Fruit fly (Drosophila melanogaster) whole organism, embryonic: Measurements from ENCODE around the gene CG14234.

Experiments used
- B-H1 ChIP-seq: fragments of 200-800 bp; sonication (Bioruptor generic); IDR thresholded peaks from 3 replicates; pipeline ENCODE4 v1.3.6; 2022; ENCODE audit warnings: missing biosample characterization, missing genetic modification characterization
- CG1024 ChIP-seq: fragments of 200-800 bp; sonication (Bioruptor generic); IDR thresholded peaks from 2 replicates; pipeline ENCODE4 v1.3.6; 2022; ENCODE audit warnings: missing biosample characterization, missing genetic modification characterization
- CG10274 ChIP-seq: fragments of 200-800 bp; sonication (Bioruptor generic); optimal IDR thresholded peaks from 3 replicates; lab custom pipeline; 2017; ENCODE audit warnings: missing biosample characterization, mild to moderate bottlenecking, missing genetic modification characterization
- CG10431 ChIP-seq: fragments of 200-800 bp; sonication (Bioruptor generic); optimal IDR thresholded peaks from 3 replicates; lab custom pipeline; 2018; ENCODE audit warnings: missing biosample characterization, mild to moderate bottlenecking, missing genetic modification characterization
- CG10654 ChIP-seq: fragments of 200-800 bp; sonication (Bioruptor generic); optimal IDR thresholded peaks from 2 replicates; lab custom pipeline; 2016; ENCODE audit warnings: missing biosample characterization, missing genetic modification characterization
- CG11093 ChIP-seq: fragments of 200-800 bp; sonication (Bioruptor generic); IDR thresholded peaks from 3 replicates; pipeline ENCODE4 v1.3.6; 2022; ENCODE audit warnings: missing biosample characterization, missing genetic modification characterization
- CG12769 ChIP-seq: fragments of 200-800 bp; sonication (Bioruptor generic); optimal IDR thresholded peaks from 2 replicates; lab custom pipeline; 2019; ENCODE audit warnings: missing biosample characterization, mild to moderate bottlenecking, missing genetic modification characterization, moderate library complexity
- CG12942 ChIP-seq: fragments of 200-800 bp; sonication (Bioruptor generic); optimal IDR thresholded peaks from 3 replicates; lab custom pipeline; 2016; ENCODE audit warnings: missing biosample characterization, missing genetic modification characterization
- CG15269 ChIP-seq: fragments of 200-800 bp; sonication (Bioruptor generic); optimal IDR thresholded peaks from 2 replicates; lab custom pipeline; 2018; ENCODE audit warnings: missing biosample characterization, mild to moderate bottlenecking, missing genetic modification characterization, moderate library complexity
- CG15514 ChIP-seq: fragments of 200-800 bp; sonication (Bioruptor generic); optimal IDR thresholded peaks from 3 replicates; lab custom pipeline; 2017; ENCODE audit warnings: missing biosample characterization, missing genetic modification characterization, mild to moderate bottlenecking, moderate library complexity, missing genetic modification reagents
- CG1603 ChIP-seq: fragments of 200-800 bp; sonication (Bioruptor generic); optimal IDR thresholded peaks from 2 replicates; lab custom pipeline; 2019; ENCODE audit warnings: missing biosample characterization, mild to moderate bottlenecking, missing genetic modification characterization, moderate library complexity
- CG1647 ChIP-seq: fragments of 200-800 bp; sonication (Bioruptor generic); optimal IDR thresholded peaks from 3 replicates; lab custom pipeline; 2016; ENCODE audit warnings: missing biosample characterization, missing genetic modification characterization
- CG2120 ChIP-seq: fragments of 200-800 bp; sonication (Bioruptor generic); optimal IDR thresholded peaks from 3 replicates; lab custom pipeline; 2016; ENCODE audit warnings: missing biosample characterization, missing genetic modification characterization
- CG2129 ChIP-seq: fragments of 200-800 bp; sonication (Bioruptor generic); IDR thresholded peaks from 2 replicates; pipeline ENCODE4 v1.3.6; 2022; ENCODE audit warnings: missing biosample characterization, missing genetic modification characterization; ENCODE audit not compliant: partially characterized antibody
- CG2202 ChIP-seq: fragments of 200-800 bp; sonication (Bioruptor generic); optimal IDR thresholded peaks from 2 replicates; lab custom pipeline; 2018; ENCODE audit warnings: missing biosample characterization, mild to moderate bottlenecking, missing genetic modification characterization
- CG31388 ChIP-seq: fragments of 200-800 bp; sonication (Bioruptor generic); optimal IDR thresholded peaks from 2 replicates; lab custom pipeline; 2016; ENCODE audit warnings: missing biosample characterization, missing genetic modification characterization
- CG3838 ChIP-seq: fragments of 200-800 bp; sonication (Bioruptor generic); optimal IDR thresholded peaks from 3 replicates; lab custom pipeline; 2016; ENCODE audit warnings: missing biosample characterization, missing genetic modification characterization
- CG4328 ChIP-seq: fragments of 200-800 bp; sonication (Bioruptor generic); optimal IDR thresholded peaks from 3 replicates; lab custom pipeline; 2017; ENCODE audit warnings: missing biosample characterization, missing genetic modification reagents, missing genetic modification characterization
- CG7271 ChIP-seq: fragments of 200-800 bp; sonication (Bioruptor generic); optimal IDR thresholded peaks from 2 replicates; lab custom pipeline; 2018; ENCODE audit warnings: missing biosample characterization, mild to moderate bottlenecking, missing genetic modification characterization, moderate library complexity
- CG9797 ChIP-seq: fragments of 200-800 bp; sonication (Bioruptor generic); optimal IDR thresholded peaks from 3 replicates; lab custom pipeline; 2018; ENCODE audit warnings: missing biosample characterization, mild to moderate bottlenecking, missing genetic modification characterization
- Dbx ChIP-seq: fragments of 200-800 bp; sonication (Bioruptor generic); IDR thresholded peaks from 3 replicates; pipeline ENCODE4 v1.3.6; 2022; ENCODE audit warnings: missing biosample characterization, missing genetic modification characterization
- Dll ChIP-seq: fragments of 200-800 bp; sonication (Bioruptor generic); IDR thresholded peaks from 4 replicates; pipeline ENCODE4 v1.3.6; 2022; ENCODE audit warnings: missing biosample characterization, missing genetic modification characterization; ENCODE audit not compliant: partially characterized antibody
- HHEX ChIP-seq: fragments of 200-800 bp; sonication (Bioruptor generic); optimal IDR thresholded peaks from 3 replicates; lab custom pipeline; 2017; ENCODE audit warnings: missing biosample characterization, mild to moderate bottlenecking, missing genetic modification characterization, missing genetic modification reagents
- HLH3B ChIP-seq: fragments of 200-800 bp; sonication (Bioruptor generic); IDR thresholded peaks from 2 replicates; pipeline ENCODE4 v1.3.6; 2022; ENCODE audit warnings: missing biosample characterization, missing genetic modification characterization
- HLH4C ChIP-seq: fragments of 200-800 bp; sonication (Bioruptor generic); IDR thresholded peaks from 3 replicates; pipeline ENCODE4 v1.3.6; 2022; ENCODE audit warnings: missing biosample characterization, missing genetic modification characterization; ENCODE audit not compliant: partially characterized antibody
- Max ChIP-seq: fragments of 200-800 bp; sonication (Bioruptor generic); optimal IDR thresholded peaks from 2 replicates; lab custom pipeline; 2016; ENCODE audit warnings: missing biosample characterization, mild to moderate bottlenecking, missing genetic modification characterization
- Nf-YA ChIP-seq: fragments of 200-800 bp; sonication (Bioruptor generic); IDR thresholded peaks from 2 replicates; pipeline ENCODE4 v1.3.6; 2022; ENCODE audit warnings: missing biosample characterization, missing genetic modification characterization
- Poxn ChIP-seq: fragments of 200-800 bp; sonication (Bioruptor generic); IDR thresholded peaks from 2 replicates; pipeline ENCODE4 v1.3.6; 2022; ENCODE audit warnings: missing biosample characterization, missing genetic modification characterization
- TFAM ChIP-seq: fragments of 200-800 bp; sonication (Bioruptor generic); optimal IDR thresholded peaks from 2 replicates; lab custom pipeline; 2017; ENCODE audit warnings: missing biosample characterization, missing genetic modification characterization, inconsistent platforms
- Usf ChIP-seq: fragments of 200-800 bp; sonication (Bioruptor generic); optimal IDR thresholded peaks from 2 replicates; lab custom pipeline; 2017; ENCODE audit warnings: missing genotype, missing biosample characterization, missing genetic modification characterization
- bowl ChIP-seq: fragments of 200-800 bp; sonication (Bioruptor generic); IDR thresholded peaks from 2 replicates; pipeline ENCODE4 v1.3.6; 2022; ENCODE audit warnings: missing biosample characterization, missing genetic modification characterization
- ci ChIP-seq: fragments of 200-800 bp; sonication (Bioruptor generic); IDR thresholded peaks from 3 replicates; pipeline ENCODE4 v1.3.6; 2022; ENCODE audit warnings: missing biosample characterization, missing genetic modification characterization
- corto ChIP-seq: fragments of 200-800 bp; sonication (Bioruptor generic); optimal IDR thresholded peaks from 2 replicates; lab custom pipeline; 2016; ENCODE audit warnings: missing biosample characterization, mild to moderate bottlenecking, missing genetic modification characterization, moderate library complexity
- crol ChIP-seq: fragments of 200-800 bp; sonication (Bioruptor generic); IDR thresholded peaks from 2 replicates; pipeline ENCODE4 v1.3.6; 2022; ENCODE audit warnings: missing biosample characterization, missing genetic modification characterization
- cwo ChIP-seq: fragments of 200-800 bp; sonication (Bioruptor generic); optimal IDR thresholded peaks from 3 replicates; lab custom pipeline; 2017; ENCODE audit warnings: missing biosample characterization, missing genetic modification characterization, mild to moderate bottlenecking, moderate library complexity, missing genetic modification reagents
- da ChIP-seq: fragments of 200-800 bp; sonication (Bioruptor generic); optimal IDR thresholded peaks from 2 replicates; lab custom pipeline; 2016; ENCODE audit warnings: missing biosample characterization, missing genetic modification characterization
- eve ChIP-seq, 2 experiments: fragments of >200 bp; optimal IDR thresholded peaks; 2 replicates each; lab custom pipeline; 2017; ENCODE audit warnings: missing biosample characterization in 2 of 2, missing genetic modification characterization in 2 of 2
- mirr ChIP-seq: fragments of 200-800 bp; sonication (Bioruptor generic); optimal IDR thresholded peaks from 3 replicates; lab custom pipeline; 2018; ENCODE audit warnings: missing biosample characterization, mild to moderate bottlenecking, missing genetic modification characterization
- nmo ChIP-seq: fragments of 200-800 bp; sonication (Bioruptor generic); optimal IDR thresholded peaks from 2 replicates; lab custom pipeline; 2018; ENCODE audit warnings: missing biosample characterization, mild to moderate bottlenecking, missing genetic modification characterization, moderate library complexity
- phol ChIP-seq: fragments of 200-800 bp; sonication (Bioruptor generic); optimal IDR thresholded peaks from 3 replicates; lab custom pipeline; 2018; ENCODE audit warnings: missing biosample characterization, mild to moderate bottlenecking, missing genetic modification characterization, moderate library complexity
- pnt ChIP-seq: fragments of 200-800 bp; sonication (Bioruptor generic); optimal IDR thresholded peaks from 3 replicates; lab custom pipeline; 2016; ENCODE audit warnings: missing biosample characterization, missing genetic modification characterization
- prd ChIP-seq, 3 experiments: fragments of >200 bp in 2 of 3; fragments of 200-800 bp in 1 of 3; sonication (Bioruptor generic) in 1 of 3; optimal IDR thresholded peaks in 2 of 3; IDR thresholded peaks in 1 of 3; 2 replicates in 2 of 3; 3 replicates in 1 of 3; pipeline versions ENCODE4 v1.3.6 to Lab custom; 2017 to 2022; ENCODE audit warnings: missing biosample characterization in 1 of 3, missing genetic modification characterization in 1 of 3
- pum ChIP-seq: fragments of 200-800 bp; sonication (Bioruptor generic); optimal IDR thresholded peaks from 2 replicates; lab custom pipeline; 2016; ENCODE audit warnings: missing biosample characterization, missing genetic modification characterization
- repo ChIP-seq: fragments of 200-800 bp; sonication (Bioruptor generic); optimal IDR thresholded peaks from 2 replicates; lab custom pipeline; 2016; ENCODE audit warnings: missing biosample characterization, missing genetic modification characterization
- run ChIP-seq: fragments of 200-800 bp; sonication (Bioruptor generic); optimal IDR thresholded peaks from 3 replicates; lab custom pipeline; 2018; ENCODE audit warnings: missing biosample characterization, mild to moderate bottlenecking, missing genetic modification characterization
- scrt ChIP-seq: fragments of 200-800 bp; sonication (Bioruptor generic); optimal IDR thresholded peaks from 2 replicates; lab custom pipeline; 2018; ENCODE audit warnings: missing biosample characterization, mild to moderate bottlenecking, missing genetic modification characterization, moderate library complexity
- tna ChIP-seq: fragments of 200-800 bp; sonication (Bioruptor generic); IDR thresholded peaks from 2 replicates; pipeline ENCODE4 v1.3.6; 2022; ENCODE audit warnings: missing biosample characterization, missing genetic modification characterization; ENCODE audit not compliant: partially characterized antibody
- toy ChIP-seq: fragments of 200-800 bp; sonication (Bioruptor generic); IDR thresholded peaks from 2 replicates; pipeline ENCODE4 v1.3.6; 2022; ENCODE audit warnings: missing biosample characterization, missing genetic modification characterization
- vfl ChIP-seq: fragments of 200-800 bp; sonication (Bioruptor generic); optimal IDR thresholded peaks from 2 replicates; lab custom pipeline; 2016; ENCODE audit warnings: missing biosample characterization, missing genetic modification characterization
- zen ChIP-seq: fragments of 200-800 bp; sonication (Bioruptor generic); optimal IDR thresholded peaks from 3 replicates; lab custom pipeline; 2018; ENCODE audit warnings: missing biosample characterization, mild to moderate bottlenecking, missing genetic modification characterization, moderate library complexity

Gene CG14234

dm6 chrX:19763440-19764002, 28.2 kb downstream of the CG14234 start (continued):
- no peak for TF ChIP-seq mirr
- TF ChIP-seq CG15514 (GFP tag; lab: Kevin White, UChicago): peak; percentile 22
- TF ChIP-seq Nf-YA: no peak
- TF ChIP-seq crol (GFP tag; lab: Robert Waterston, UW): no peak
- TF ChIP-seq da (GFP tag; lab: Kevin White, UChicago): no peak
- TF ChIP-seq Usf (GFP tag; lab: Kevin White, UChicago): no peak
- no peak for TF ChIP-seq CG1024 (GFP tag; lab: Robert Waterston, UW)
- TF ChIP-seq pnt: no peak
- TF ChIP-seq scrt (GFP tag; lab: Kevin White, UChicago): no peak
- no peak for TF ChIP-seq CG3838
- no peak for TF ChIP-seq bowl
- no peak for TF ChIP-seq CG1647 (GFP tag; lab: Kevin White, UChicago)
- no peak for TF ChIP-seq CG10654 (GFP tag; lab: Kevin White, UChicago)
- peak; percentile 36 for TF ChIP-seq CG2120
- TF ChIP-seq corto (GFP tag; lab: Kevin White, UChicago): no peak
- no peak for TF ChIP-seq CG12769 (tag; lab: Kevin White, UChicago)
- TF ChIP-seq prd (optimal IDR thresholded peaks at IDR 0.05; lab: Kevin White, UChicago): no peak
- TF ChIP-seq prd (GFP tag; IDR thresholded peaks at IDR 0.05; lab: Robert Waterston, UW): peak; percentile 39; the same call in 2 of the 3 replicates
- TF ChIP-seq toy (GFP tag; lab: Robert Waterston, UW): no peak
- no peak for TF ChIP-seq CG10431 (GFP tag; lab: Kevin White, UChicago)
- no peak for TF ChIP-seq TFAM (GFP tag; lab: Kevin White, UChicago)
- peak; percentile 32 for TF ChIP-seq phol (tag; lab: Kevin White, UChicago)
- TF ChIP-seq cwo (GFP tag; lab: Kevin White, UChicago): no peak
- TF ChIP-seq CG10274 (GFP tag; lab: Kevin White, UChicago): no peak
- no peak for TF ChIP-seq HLH3B (GFP tag; lab: Robert Waterston, UW)
- TF ChIP-seq Dbx (GFP tag; lab: Robert Waterston, UW): no peak
- TF ChIP-seq Dll (GFP tag; lab: Robert Waterston, UW): no peak
- TF ChIP-seq CG7271 (tag; lab: Kevin White, UChicago): no peak
- TF ChIP-seq B-H1 (GFP tag; lab: Robert Waterston, UW): no peak
- no peak for TF ChIP-seq ci
- no peak for TF ChIP-seq CG4328
- no peak for TF ChIP-seq eve (GFP tag; optimal IDR thresholded peaks at IDR 0.05; lab: Kevin White, UChicago)
- no peak for TF ChIP-seq HHEX (GFP tag; lab: Kevin White, UChicago)
- TF ChIP-seq CG31388 (GFP tag; lab: Kevin White, UChicago): no peak
- TF ChIP-seq CG9797: no peak
- no peak for TF ChIP-seq run (tag; lab: Kevin White, UChicago)
- TF ChIP-seq CG1603 (tag; lab: Kevin White, UChicago): no peak
- no peak for TF ChIP-seq repo
- TF ChIP-seq CG15269 (tag; lab: Kevin White, UChicago): no peak
- no peak for TF ChIP-seq nmo (GFP tag; lab: Kevin White, UChicago)
- no peak for TF ChIP-seq HLH4C (GFP tag; lab: Robert Waterston, UW)
- no peak for TF ChIP-seq CG2129 (GFP tag; lab: Robert Waterston, UW)
- no peak for TF ChIP-seq tna
- peak; percentile 5 for TF ChIP-seq zen (tag; lab: Kevin White, UChicago)
- no peak for TF ChIP-seq Max (GFP tag; lab: Kevin White, UChicago)
- TF ChIP-seq CG12942 (GFP tag; lab: Kevin White, UChicago): no peak
- no peak for TF ChIP-seq Poxn
- TF ChIP-seq CG11093 (GFP tag; lab: Robert Waterston, UW): no peak
- no peak for TF ChIP-seq pum (GFP tag; lab: Kevin White, UChicago)
- TF ChIP-seq CG2202: no peak
- TF ChIP-seq vfl (GFP tag; lab: Kevin White, UChicago): no peak
